Worm (Caenorhabditis elegans) whole organism, late embryonic: ENCODE data around the gene lec-2.

ENCODE experiments used
- C38D4.7 ChIP-seq: fragments of 200-800 bp; sonication (Bioruptor generic); optimal IDR thresholded peaks from 2 replicates; lab custom pipeline; 2018; ENCODE audit warnings: mild to moderate bottlenecking, missing genetic modification characterization, moderate library complexity, missing compliant biosample characterization
- ahr-1 ChIP-seq: sonication (generic microtip); optimal IDR thresholded peaks from 2 replicates; lab custom pipeline; 2016; ENCODE audit warnings: missing genetic modification characterization, missing compliant biosample characterization
- dmd-4 ChIP-seq: sonication (generic microtip); optimal IDR thresholded peaks from 2 replicates; lab custom pipeline; 2016; ENCODE audit warnings: borderline replicate concordance, missing genetic modification characterization, missing compliant biosample characterization
- hlh-13 ChIP-seq: fragments of 200-800 bp; sonication (Bioruptor generic); optimal IDR thresholded peaks from 2 replicates; lab custom pipeline; 2018; ENCODE audit warnings: mild to moderate bottlenecking, missing genetic modification characterization, missing compliant biosample characterization
- hlh-30 ChIP-seq: sonication (generic microtip); optimal IDR thresholded peaks from 2 replicates; lab custom pipeline; 2017; ENCODE audit warnings: antibody characterized with exemption, missing genetic modification characterization, missing compliant biosample characterization; ENCODE audit not compliant: insufficient read depth
- madf-2 ChIP-seq: sonication (generic microtip); optimal IDR thresholded peaks from 2 replicates; lab custom pipeline; 2017; ENCODE audit warnings: missing genetic modification characterization, missing compliant biosample characterization
- mec-3 ChIP-seq: sonication (generic microtip); optimal IDR thresholded peaks from 2 replicates; lab custom pipeline; 2016; ENCODE audit warnings: borderline replicate concordance, missing genetic modification characterization, missing compliant biosample characterization
- nfya-1 ChIP-seq: sonication (generic microtip); optimal IDR thresholded peaks from 2 replicates; lab custom pipeline; 2017; ENCODE audit warnings: missing genetic modification characterization, mild to moderate bottlenecking, missing compliant biosample characterization, antibody characterized with exemption, moderate library complexity
- nhr-11 ChIP-seq: fragments of 150-350 bp; optimal IDR thresholded peaks from 2 replicates; lab custom pipeline; 2014; ENCODE audit warnings: missing biosample characterization, missing genetic modification characterization
- odd-2 ChIP-seq: sonication (generic microtip); optimal IDR thresholded peaks from 2 replicates; lab custom pipeline; 2017; ENCODE audit warnings: antibody characterized with exemption, mild to moderate bottlenecking, missing genetic modification characterization, missing compliant biosample characterization
- pat-9 ChIP-seq: fragments of 200-800 bp; sonication (Bioruptor generic); optimal IDR thresholded peaks from 2 replicates; lab custom pipeline; 2018; ENCODE audit warnings: mild to moderate bottlenecking, missing genetic modification characterization, moderate library complexity, missing compliant biosample characterization
- pha-4 ChIP-seq: fragments of 150-350 bp; optimal IDR thresholded peaks from 2 replicates; lab custom pipeline; 2018; ENCODE audit warnings: missing biosample characterization, missing genetic modification reagents, missing genetic modification characterization
- ref-2 ChIP-seq: sonication (generic microtip); optimal IDR thresholded peaks from 2 replicates; lab custom pipeline; 2016; ENCODE audit warnings: missing genetic modification characterization, missing compliant biosample characterization
- sox-2 ChIP-seq: fragments of 200-800 bp; sonication (Bioruptor generic); IDR thresholded peaks from 2 replicates; pipeline ENCODE4 v1.3.6; 2022; ENCODE audit warnings: missing genetic modification reagents, missing genetic modification characterization, missing compliant biosample characterization
- tbx-2 ChIP-seq: sonication (generic microtip); optimal IDR thresholded peaks from 2 replicates; lab custom pipeline; 2016; ENCODE audit warnings: missing genetic modification characterization, missing compliant biosample characterization
- tbx-7 ChIP-seq: sonication (generic microtip); optimal IDR thresholded peaks from 2 replicates; lab custom pipeline; 2016; ENCODE audit warnings: missing genotype, missing genetic modification characterization, missing compliant biosample characterization
- ttx-3 ChIP-seq: sonication (generic microtip); optimal IDR thresholded peaks from 2 replicates; lab custom pipeline; 2016; ENCODE audit warnings: missing genetic modification reagents, missing genetic modification characterization, missing compliant biosample characterization
- unc-55 ChIP-seq: sonication (generic microtip); optimal IDR thresholded peaks from 2 replicates; lab custom pipeline; 2017; ENCODE audit warnings: missing biosample characterization, missing genetic modification reagents, missing genetic modification characterization

Gene lec-2

ce11 chrII:9960127-9960526 lies 55.9 kb downstream of the lec-2 start:
- TF ChIP-seq hlh-13 (GFP tag; lab: Kevin White, UChicago) = no peak
- TF ChIP-seq tbx-2 (tag; lab: Kevin White, UChicago) = peak; percentile 12
- peak; percentile 36 for TF ChIP-seq hlh-30 (tag; lab: Kevin White, UChicago)
- TF ChIP-seq C38D4.7 (GFP tag; lab: Kevin White, UChicago) = no peak
- TF ChIP-seq nhr-11 (tag; lab: Kevin White, UChicago) = no peak
- TF ChIP-seq madf-2 (tag; lab: Kevin White, UChicago) = no peak
- TF ChIP-seq sox-2 (GFP tag; lab: Robert Waterston, UW) = no peak
- no peak for TF ChIP-seq unc-55 (GFP tag; lab: Kevin White, UChicago)
- no peak for TF ChIP-seq mec-3 (tag; lab: Kevin White, UChicago)
- no peak for TF ChIP-seq dmd-4 (tag; lab: Kevin White, UChicago)
- TF ChIP-seq ahr-1 (tag; lab: Kevin White, UChicago) = no peak
- TF ChIP-seq nfya-1 = peak; percentile 23
- TF ChIP-seq pha-4 = no peak
- no peak for TF ChIP-seq pat-9 (tag; lab: Kevin White, UChicago)
- no peak for TF ChIP-seq ttx-3 (tag; lab: Kevin White, UChicago)
- no peak for TF ChIP-seq odd-2 (tag; lab: Kevin White, UChicago)
- TF ChIP-seq ref-2 (tag; lab: Kevin White, UChicago) = peak; percentile 10
- no peak for TF ChIP-seq tbx-7 (tag; lab: Kevin White, UChicago)
